ENCODE assay signal across 1 worm cellular context in genomic region chrX:9330721-9331212, ce11.
TF ChIP-seq lines count a peak whose summit lies in the region.

T20B5.2 (plus strand) TSS chrX:9331162.

TF ChIP-seq in whole organism, L1 larva, 84 proteins besides CTCF, POLR2A, EP300 and RAD21 (continued from another document):
- TF ChIP-seq swsn-7 (tag; optimal IDR thresholded peaks at IDR 0.05; lab: Kevin White, UChicago), result no peak
- TF ChIP-seq skn-1 (tag; optimal IDR thresholded peaks at IDR 0.05; lab: Kevin White, UChicago), result no peak
- no peak for TF ChIP-seq nhr-47 (tag; optimal IDR thresholded peaks at IDR 0.05; lab: Kevin White, UChicago)
- TF ChIP-seq nhr-77 (tag; optimal IDR thresholded peaks at IDR 0.05; lab: Kevin White, UChicago), result peak; percentile 27
- TF ChIP-seq ztf-11 (tag; optimal IDR thresholded peaks at IDR 0.05; lab: Kevin White, UChicago), result no peak
- no peak for TF ChIP-seq dpl-1 (GFP tag; optimal IDR thresholded peaks at IDR 0.05; lab: Kevin White, UChicago)
- no peak for TF ChIP-seq elt-3 (tag; optimal IDR thresholded peaks at IDR 0.05; lab: Kevin White, UChicago)
- no peak for TF ChIP-seq mdl-1 (tag; optimal IDR thresholded peaks at IDR 0.05; lab: Kevin White, UChicago)
TF ChIP-seq in whole organism, L1 larva: peak in this region for 4.
